4 fruit fly cellular contexts compared by ENCODE assay signal in the genomic region with DNA sequence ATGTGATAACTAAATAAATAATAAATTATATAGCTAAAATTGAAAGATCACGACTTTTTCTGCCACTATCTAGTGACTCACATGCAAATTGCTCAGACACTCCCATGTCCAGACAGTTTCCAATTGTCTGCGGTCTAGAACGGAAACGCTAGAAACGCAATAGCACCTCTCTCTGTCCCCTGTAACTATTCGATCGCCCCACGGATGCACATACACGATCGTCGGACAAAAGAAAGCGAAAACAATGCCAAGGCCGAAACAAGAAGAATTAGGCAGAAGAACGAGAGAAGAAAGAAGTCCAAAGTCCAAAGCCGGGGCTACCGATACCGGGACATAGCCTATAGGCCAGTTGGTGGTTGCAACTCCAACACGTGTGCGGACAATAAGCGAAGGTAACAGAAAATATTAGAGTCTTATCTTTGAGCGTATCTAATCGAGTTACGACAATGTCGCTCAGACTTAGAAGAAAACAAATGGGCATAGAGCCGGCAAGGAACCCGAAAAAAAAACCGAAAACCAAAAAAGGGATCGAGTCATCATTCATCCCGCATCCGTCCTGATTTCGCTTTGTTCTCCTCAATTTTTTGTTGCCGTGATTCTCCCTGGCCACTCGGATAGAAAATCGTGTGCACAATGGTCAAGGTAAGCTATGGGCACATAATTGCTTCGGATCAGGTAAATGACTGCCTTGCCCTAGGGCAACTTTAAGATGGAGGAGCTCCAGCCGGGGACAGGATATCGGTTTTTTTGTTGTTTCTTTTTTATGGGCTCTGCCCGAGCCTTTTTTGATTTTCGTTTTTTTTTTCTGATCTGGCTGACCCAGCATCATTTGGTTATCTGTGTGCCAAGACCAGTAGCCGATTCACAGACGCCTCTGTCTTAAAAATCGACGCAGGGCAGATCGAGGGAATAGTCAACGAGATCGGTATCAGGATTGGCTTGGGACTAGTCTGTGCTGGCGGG.
TF ChIP-seq lines count a peak whose summit lies in the region.

No protein-coding gene starts in this region.

- no peak for TF ChIP-seq CTCF in whole organism, embryonic (GFP tag; optimal IDR thresholded peaks at IDR 0.05; lab: Kevin White, UChicago)

TF ChIP-seq in whole organism, embryonic, 481 proteins besides CTCF, POLR2A, EP300 and RAD21 (continues in another document):
- TF ChIP-seq sqz (GFP tag; optimal IDR thresholded peaks at IDR 0.05; lab: Kevin White, UChicago), result peak; percentile 81
- no peak for TF ChIP-seq Camta (GFP tag; optimal IDR thresholded peaks at IDR 0.05; lab: Kevin White, UChicago)
- peak; percentile 81 for TF ChIP-seq grn (GFP tag; optimal IDR thresholded peaks at IDR 0.05; lab: Kevin White, UChicago)
- TF ChIP-seq CG6175 (GFP tag; IDR thresholded peaks at IDR 0.05; lab: Robert Waterston, UW), result no peak
- no peak for TF ChIP-seq CG17829 (tag; optimal IDR thresholded peaks at IDR 0.05; lab: Kevin White, UChicago)
- TF ChIP-seq Hey (tag; optimal IDR thresholded peaks at IDR 0.05; lab: Kevin White, UChicago), result no peak
- no peak for TF ChIP-seq toy (GFP tag; IDR thresholded peaks at IDR 0.05; lab: Robert Waterston, UW)
- TF ChIP-seq CG33557 (GFP tag; optimal IDR thresholded peaks at IDR 0.05; lab: Kevin White, UChicago), result peak; percentile 17
- TF ChIP-seq z (GFP tag; IDR thresholded peaks at IDR 0.05; lab: Robert Waterston, UW), result peak; percentile 75; the same call in 2 of the 3 replicates
- 0 out of 4 replicates have a peak, but pooled peaks have one; percentile 13 for TF ChIP-seq Dll (GFP tag; IDR thresholded peaks at IDR 0.05; lab: Robert Waterston, UW; ENCODE audit: partially characterized antibody)
- no peak for TF ChIP-seq esg (GFP tag; conservative IDR thresholded peaks at IDR 0.05; lab: Robert Waterston, UW)
- no peak for TF ChIP-seq CG15269 (tag; optimal IDR thresholded peaks at IDR 0.05; lab: Kevin White, UChicago)
- TF ChIP-seq HLHmδ (GFP tag; optimal IDR thresholded peaks at IDR 0.05; lab: Kevin White, UChicago), result peak; percentile 90
- TF ChIP-seq CG17361 (GFP tag; IDR thresholded peaks at IDR 0.05; lab: Robert Waterston, UW), result no peak
- no peak for TF ChIP-seq CG12391 (tag; optimal IDR thresholded peaks at IDR 0.05; lab: Kevin White, UChicago)
- no peak for TF ChIP-seq NFAT (GFP tag; IDR thresholded peaks at IDR 0.05; lab: Robert Waterston, UW)
- TF ChIP-seq Rfx (GFP tag; IDR thresholded peaks at IDR 0.05; lab: Robert Waterston, UW), result no peak
- 0 out of 3 replicates have a peak, but pooled peaks have one; percentile 9 for TF ChIP-seq row (GFP tag; IDR thresholded peaks at IDR 0.05; lab: Robert Waterston, UW)
- no peak for TF ChIP-seq tio (GFP tag; optimal IDR thresholded peaks at IDR 0.05; lab: Kevin White, UChicago)

TF ChIP-seq in whole organism, prepupa, 60 proteins besides CTCF, POLR2A, EP300 and RAD21:
- no peak for TF ChIP-seq CG34406 (GFP tag; optimal IDR thresholded peaks at IDR 0.05; lab: Kevin White, UChicago)
- peak; percentile 61 to 79 for TF ChIP-seq ss (GFP tag; optimal IDR thresholded peaks at IDR 0.05; lab: Kevin White, UChicago)
- TF ChIP-seq fkh (GFP tag; optimal IDR thresholded peaks at IDR 0.05; lab: Kevin White, UChicago), result peak; percentile 15
- peak; percentile 10 for TF ChIP-seq CG9139 (GFP tag; optimal IDR thresholded peaks at IDR 0.05; lab: Kevin White, UChicago)
- TF ChIP-seq CG6808 (GFP tag; optimal IDR thresholded peaks at IDR 0.05; lab: Kevin White, UChicago), result peak; percentile 27
- TF ChIP-seq Eip78C (GFP tag; lab: Kevin White, UChicago), result peak; percentile 40
- peak; percentile 57 for TF ChIP-seq Blimp-1 (GFP tag; optimal IDR thresholded peaks at IDR 0.05; lab: Kevin White, UChicago)
- TF ChIP-seq esn (GFP tag; optimal IDR thresholded peaks at IDR 0.05; lab: Kevin White, UChicago), result no peak
- TF ChIP-seq Ets21C (GFP tag; optimal IDR thresholded peaks at IDR 0.05; lab: Kevin White, UChicago), result no peak
- TF ChIP-seq CG10669 (GFP tag; optimal IDR thresholded peaks at IDR 0.05; lab: Kevin White, UChicago), result no peak
- no peak for TF ChIP-seq pdm3 (GFP tag; optimal IDR thresholded peaks at IDR 0.05; lab: Kevin White, UChicago)
- TF ChIP-seq CG11762 (GFP tag; optimal IDR thresholded peaks at IDR 0.05; lab: Kevin White, UChicago; ENCODE audit: insufficient read depth), result no peak
- TF ChIP-seq CG6163 (GFP tag; IDR thresholded peaks at IDR 0.05; lab: Robert Waterston, UW), result 0 out of 3 replicates have a peak, but pooled peaks have one; percentile 24
- peak; percentile 22 for TF ChIP-seq CG1621 (tag; optimal IDR thresholded peaks at IDR 0.05; lab: Kevin White, UChicago)

TF ChIP-seq in whole organism, pupa, 21 proteins besides CTCF, POLR2A, EP300 and RAD21:
- TF ChIP-seq EcR (GFP tag; optimal IDR thresholded peaks at IDR 0.05; lab: Kevin White, UChicago), result peak; percentile 54
- peak; percentile 17 for TF ChIP-seq CG13204 (GFP tag; optimal IDR thresholded peaks at IDR 0.05; lab: Kevin White, UChicago)
- no peak for TF ChIP-seq CG15710 (tag; optimal IDR thresholded peaks at IDR 0.05; lab: Kevin White, UChicago)
- no peak for TF ChIP-seq D1 (tag; optimal IDR thresholded peaks at IDR 0.05; lab: Kevin White, UChicago)
- TF ChIP-seq CG34367 (tag; optimal IDR thresholded peaks at IDR 0.05; lab: Kevin White, UChicago), result no peak
- TF ChIP-seq CG32121 (GFP tag; IDR thresholded peaks at IDR 0.05; lab: Robert Waterston, UW), result no peak

TF ChIP-seq in whole organism, wandering third instar larva, 38 proteins besides CTCF, POLR2A, EP300 and RAD21:
- TF ChIP-seq Hnf4 (GFP tag; optimal IDR thresholded peaks at IDR 0.05; lab: Kevin White, UChicago) (peak; percentile 36), psq (GFP tag; optimal IDR thresholded peaks at IDR 0.05; lab: Kevin White, UChicago) (peak; percentile 25), rgr (GFP tag; optimal IDR thresholded peaks at IDR 0.05; lab: Kevin White, UChicago) (no peak)
